Fruit fly (Drosophila melanogaster) whole organism: Measurements from ENCODE around the gene alpha-PheRS.

Experiments used
- CG8478 ChIP-seq: fragments of >200 bp; optimal IDR thresholded peaks from 2 replicates; lab custom pipeline; 2018; ENCODE audit warnings: inconsistent platforms
- Dll ChIP-seq: fragments of >200 bp; optimal IDR thresholded peaks from 2 replicates; lab custom pipeline; 2017
- pan ChIP-seq: fragments of >200 bp; optimal IDR thresholded peaks from 2 replicates; lab custom pipeline; 2017
- usp ChIP-seq: fragments of >200 bp; optimal IDR thresholded peaks from 2 replicates; lab custom pipeline; 2017; ENCODE audit warnings: missing biosample characterization, missing genetic modification characterization, mixed read lengths

dm6 chrX:8170166-8170565, 24.8 kb upstream of the alpha-PheRS start, which contains the start of gene CG2278:
- no peak for TF ChIP-seq Dll (lab: Kevin White, UChicago)
- TF ChIP-seq usp, result no peak
- no peak for TF ChIP-seq pan (lab: Kevin White, UChicago)
- TF ChIP-seq CG8478 (lab: Kevin White, UChicago), result no peak
